Worm (Caenorhabditis elegans): Measurements from ENCODE around the gene T22G5.1.

- TF ChIP-seq pha-4 (GFP tag; IDR thresholded peaks at IDR 0.05) (no peak), pha-4 (tag; optimal IDR thresholded peaks at IDR 0.05) (no peak), pqm-1 (tag; optimal IDR thresholded peaks at IDR 0.05) (no peak), ces-1 (GFP tag; optimal IDR thresholded peaks at IDR 0.05) (no peak), nhr-6 (tag; optimal IDR thresholded peaks at IDR 0.05) (no peak), lin-39 (tag; optimal IDR thresholded peaks at IDR 0.05) (no peak), mep-1 (tag; optimal IDR thresholded peaks at IDR 0.05) (no peak), dpl-1 (GFP tag; optimal IDR thresholded peaks at IDR 0.05) (no peak), aly-2 (tag; optimal IDR thresholded peaks at IDR 0.05) (no peak), unc-62 (GFP tag; optimal IDR thresholded peaks at IDR 0.05 in 1 of 2) (peak in 1 of 2 experiments; percentile 61), unc-62 (tag; optimal IDR thresholded peaks at IDR 0.05) (no peak), nhr-10 (tag; optimal IDR thresholded peaks at IDR 0.05) (no peak)
Observed at ce11 chrV:13830813-13831212, 45.8 kb upstream of the T22G5.1 start, which contains the start of gene str-165.

Measured in whole organism, L4 larva.